Fruit fly (Drosophila melanogaster) whole organism, adult: ENCODE measurements around the gene msk.

ENCODE experiments used
- CG14711 ChIP-seq: fragments of 200-800 bp; sonication (Bioruptor generic); optimal IDR thresholded peaks from 2 replicates; lab custom pipeline; 2018; ENCODE audit warnings: missing biosample characterization, mild to moderate bottlenecking, missing genetic modification characterization, moderate library complexity
- CG33017 ChIP-seq: fragments of 200-800 bp; sonication (Bioruptor generic); optimal IDR thresholded peaks from 2 replicates; lab custom pipeline; 2018; ENCODE audit warnings: missing biosample characterization, mild to moderate bottlenecking, missing genetic modification characterization, moderate library complexity
- CG7045 ChIP-seq: fragments of 200-800 bp; sonication (Bioruptor generic); optimal IDR thresholded peaks from 2 replicates; lab custom pipeline; 2017; ENCODE audit warnings: missing biosample characterization, mild to moderate bottlenecking, missing genetic modification characterization
- CG7101 ChIP-seq: fragments of 200-800 bp; sonication (Bioruptor generic); optimal IDR thresholded peaks from 2 replicates; lab custom pipeline; 2018; ENCODE audit warnings: missing biosample characterization, mild to moderate bottlenecking, missing genetic modification characterization, moderate library complexity
- Clk ChIP-seq: fragments of 200-800 bp; sonication (Bioruptor generic); optimal IDR thresholded peaks from 2 replicates; lab custom pipeline; 2017; ENCODE audit warnings: missing biosample characterization, missing genetic modification characterization
- Crg-1 ChIP-seq: fragments of 200-800 bp; sonication (Bioruptor generic); optimal IDR thresholded peaks from 2 replicates; lab custom pipeline; 2016; ENCODE audit warnings: missing biosample characterization, missing genetic modification characterization
- Hr96 ChIP-seq: fragments of 200-800 bp; sonication (Bioruptor generic); optimal IDR thresholded peaks from 2 replicates; lab custom pipeline; 2016; ENCODE audit warnings: missing biosample characterization, missing genetic modification characterization
- cic ChIP-seq: fragments of 200-800 bp; sonication (Bioruptor generic); optimal IDR thresholded peaks from 2 replicates; lab custom pipeline; 2017; ENCODE audit warnings: missing biosample characterization, mild to moderate bottlenecking, missing genetic modification characterization, moderate library complexity
- cnc ChIP-seq, 2 experiments: fragments of >200 bp; optimal IDR thresholded peaks; 2 replicates each; lab custom pipeline; 2017
- pad ChIP-seq: fragments of 200-800 bp; sonication (Bioruptor generic); optimal IDR thresholded peaks from 3 replicates; lab custom pipeline; 2017; ENCODE audit warnings: missing biosample characterization, missing genetic modification characterization, mild to moderate bottlenecking, moderate library complexity, missing genetic modification reagents
- tj ChIP-seq: fragments of 200-800 bp; sonication (Bioruptor generic); optimal IDR thresholded peaks from 3 replicates; lab custom pipeline; 2017; ENCODE audit warnings: missing biosample characterization, mild to moderate bottlenecking, missing genetic modification characterization, moderate library complexity

DNA sequence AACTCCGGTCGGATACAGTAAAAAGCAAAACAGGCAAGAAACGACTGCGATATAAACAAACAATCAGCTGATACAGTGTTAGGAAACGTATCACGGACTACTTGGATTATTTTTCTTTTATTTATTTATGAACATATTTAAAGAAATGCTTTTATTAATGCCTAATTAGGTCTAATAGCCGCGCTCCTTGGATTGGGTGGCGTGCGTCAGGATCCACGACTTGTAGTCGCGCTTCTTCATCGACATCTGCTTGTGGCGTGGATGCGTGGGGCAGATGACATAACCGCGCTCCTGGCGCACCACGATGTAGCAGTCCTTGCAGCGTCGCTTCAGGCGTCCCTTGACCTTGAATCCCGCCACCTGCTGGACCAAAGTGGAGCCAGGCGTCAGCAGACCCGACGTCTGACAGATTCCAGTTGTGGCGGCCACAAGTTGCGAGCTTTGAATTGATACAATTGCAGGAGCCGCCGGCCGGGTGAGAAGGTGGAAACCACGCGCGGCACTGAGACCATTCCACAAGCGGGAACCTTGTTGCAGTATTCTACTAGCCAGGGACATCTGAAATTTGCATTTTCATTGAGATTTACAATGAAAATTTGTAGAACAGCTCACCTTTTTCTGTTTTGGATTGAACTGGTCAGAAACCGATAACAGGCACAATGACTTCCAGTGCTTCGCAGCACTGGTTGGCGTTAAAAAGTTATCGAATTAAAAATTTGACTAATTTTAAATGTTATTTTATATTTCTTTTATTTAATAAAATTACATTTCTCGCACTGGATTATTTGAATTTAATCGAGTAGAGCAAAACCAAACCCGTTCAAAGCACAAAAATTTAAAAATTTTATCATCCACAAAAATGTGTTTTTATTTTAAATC, 8.7 kb downstream of the msk start, which contains the start of the genes CG7550 and mRpL36:
- TF ChIP-seq CG14711 (tag; lab: Kevin White, UChicago) (no peak), pad (GFP tag; lab: Kevin White, UChicago) (no peak), CG7101 (no peak), cic (GFP tag; lab: Kevin White, UChicago) (no peak), Hr96 (GFP tag; lab: Kevin White, UChicago) (no peak), CG33017 (no peak), CG7045 (GFP tag; lab: Kevin White, UChicago) (no peak), cnc (optimal IDR thresholded peaks at IDR 0.05; lab: Kevin White, UChicago) (no peak), Clk (no peak), Crg-1 (GFP tag; lab: Kevin White, UChicago) (no peak), tj (GFP tag; lab: Kevin White, UChicago) (no peak)
